Fruit fly (Drosophila melanogaster) whole organism, embryonic: Measurements from ENCODE around the gene CG6659.

ENCODE experiments used
- Aef1 ChIP-seq: fragments of 200-800 bp; sonication (Bioruptor generic); IDR thresholded peaks from 3 replicates; pipeline ENCODE4 v1.3.6; 2022; ENCODE audit warnings: missing biosample characterization, missing genetic modification characterization
- Antp ChIP-seq: fragments of 200-800 bp; sonication (Bioruptor generic); optimal IDR thresholded peaks from 3 replicates; lab custom pipeline; 2016; ENCODE audit warnings: missing biosample characterization, missing genetic modification characterization
- Bgb ChIP-seq: fragments of 200-800 bp; sonication (Bioruptor generic); IDR thresholded peaks from 2 replicates; pipeline ENCODE4 v1.3.6; 2022; ENCODE audit warnings: missing biosample characterization, missing genetic modification characterization; ENCODE audit not compliant: partially characterized antibody
- CG10431 ChIP-seq: fragments of 200-800 bp; sonication (Bioruptor generic); optimal IDR thresholded peaks from 3 replicates; lab custom pipeline; 2018; ENCODE audit warnings: missing biosample characterization, mild to moderate bottlenecking, missing genetic modification characterization
- CG11560 ChIP-seq: fragments of 200-800 bp; sonication (Bioruptor generic); IDR thresholded peaks from 3 replicates; pipeline ENCODE4 v1.3.6; 2022; ENCODE audit warnings: missing biosample characterization, missing genetic modification characterization
- CG14441 ChIP-seq: fragments of 200-800 bp; sonication (Bioruptor generic); IDR thresholded peaks from 2 replicates; pipeline ENCODE4 v1.3.6; 2022; ENCODE audit warnings: missing biosample characterization, missing genetic modification characterization
- CG16815 ChIP-seq: fragments of 200-800 bp; sonication (Bioruptor generic); optimal IDR thresholded peaks from 3 replicates; lab custom pipeline; 2017; ENCODE audit warnings: missing biosample characterization, mild to moderate bottlenecking, missing genetic modification characterization
- CG17328 ChIP-seq: fragments of 200-800 bp; sonication (Bioruptor generic); IDR thresholded peaks from 2 replicates; pipeline ENCODE4 v1.3.6; 2022; ENCODE audit warnings: missing biosample characterization, missing genetic modification characterization
- CG1832 ChIP-seq: fragments of 200-800 bp; sonication (Bioruptor generic); optimal IDR thresholded peaks from 2 replicates; lab custom pipeline; 2017; ENCODE audit warnings: missing biosample characterization, mild to moderate bottlenecking, missing genetic modification characterization, inconsistent platforms
- CG2202 ChIP-seq: fragments of 200-800 bp; sonication (Bioruptor generic); optimal IDR thresholded peaks from 2 replicates; lab custom pipeline; 2018; ENCODE audit warnings: missing biosample characterization, mild to moderate bottlenecking, missing genetic modification characterization
- CG3163 ChIP-seq: fragments of 200-800 bp; sonication (Bioruptor generic); optimal IDR thresholded peaks from 3 replicates; lab custom pipeline; 2016; ENCODE audit warnings: missing biosample characterization, missing genetic modification characterization
- CG3407 ChIP-seq: fragments of 200-800 bp; sonication (Bioruptor generic); optimal IDR thresholded peaks from 2 replicates; lab custom pipeline; 2018; ENCODE audit warnings: missing biosample characterization, mild to moderate bottlenecking, missing genetic modification characterization
- CG42726 ChIP-seq: fragments of 200-800 bp; sonication (Bioruptor generic); IDR thresholded peaks from 2 replicates; pipeline ENCODE4 v1.3.6; 2022; ENCODE audit warnings: missing biosample characterization, missing genetic modification characterization; ENCODE audit not compliant: partially characterized antibody
- CG4617 ChIP-seq: fragments of 200-800 bp; sonication (Bioruptor generic); optimal IDR thresholded peaks from 3 replicates; lab custom pipeline; 2016; ENCODE audit warnings: missing biosample characterization, missing genetic modification characterization, borderline replicate concordance
- CG4820 ChIP-seq: fragments of 200-800 bp; sonication (Bioruptor generic); optimal IDR thresholded peaks from 3 replicates; lab custom pipeline; 2016; ENCODE audit warnings: missing biosample characterization, missing genetic modification characterization
- CG6272 ChIP-seq: fragments of 200-800 bp; sonication (Bioruptor generic); IDR thresholded peaks from 2 replicates; pipeline ENCODE4 v1.3.6; 2022; ENCODE audit warnings: missing biosample characterization, missing genetic modification characterization
- CG7839 ChIP-seq: fragments of 200-800 bp; sonication (Bioruptor generic); optimal IDR thresholded peaks from 3 replicates; lab custom pipeline; 2018; ENCODE audit warnings: missing biosample characterization, mild to moderate bottlenecking, missing genetic modification characterization, moderate library complexity
- CG8359 ChIP-seq: fragments of 200-800 bp; sonication (Bioruptor generic); optimal IDR thresholded peaks from 2 replicates; lab custom pipeline; 2017; ENCODE audit warnings: missing biosample characterization, mild to moderate bottlenecking, missing genetic modification characterization, borderline replicate concordance
- CG8765 ChIP-seq: fragments of 200-800 bp; sonication (Bioruptor generic); IDR thresholded peaks from 2 replicates; pipeline ENCODE4 v1.3.6; 2022; ENCODE audit warnings: missing biosample characterization, missing genetic modification characterization
- CG9727 ChIP-seq: fragments of 200-800 bp; sonication (Bioruptor generic); optimal IDR thresholded peaks from 3 replicates; lab custom pipeline; 2017; ENCODE audit warnings: missing biosample characterization, mild to moderate bottlenecking, missing genetic modification characterization
- D19B ChIP-seq: fragments of 200-800 bp; sonication (Bioruptor generic); optimal IDR thresholded peaks from 2 replicates; lab custom pipeline; 2017; ENCODE audit warnings: missing biosample characterization, mild to moderate bottlenecking, missing genetic modification characterization
- Ets65A ChIP-seq: fragments of 200-800 bp; sonication (Bioruptor generic); peaks from one replicate; lab custom pipeline; 2016; ENCODE audit warnings: missing biosample characterization, missing genetic modification characterization
- Ets97D ChIP-seq: fragments of 200-800 bp; sonication (Bioruptor generic); optimal IDR thresholded peaks from 3 replicates; lab custom pipeline; 2016; ENCODE audit warnings: missing biosample characterization, missing genetic modification characterization
- GATAe ChIP-seq: fragments of 200-800 bp; sonication (Bioruptor generic); conservative IDR thresholded peaks from 2 replicates; pipeline ENCODE4 v1.3.6; 2022; ENCODE audit warnings: missing biosample characterization, missing genetic modification characterization
- Lim3 ChIP-seq: fragments of 200-800 bp; sonication (Bioruptor generic); IDR thresholded peaks from 2 replicates; pipeline ENCODE4 v1.3.6; 2022; ENCODE audit warnings: missing biosample characterization, missing genetic modification characterization
- MBD-R2 ChIP-seq: fragments of 200-800 bp; sonication (Bioruptor generic); IDR thresholded peaks from 2 replicates; pipeline ENCODE4 v1.3.6; 2022; ENCODE audit warnings: missing biosample characterization, missing genetic modification characterization
- Myb ChIP-seq: fragments of 200-800 bp; sonication (Bioruptor generic); optimal IDR thresholded peaks from 2 replicates; lab custom pipeline; 2016; ENCODE audit warnings: missing biosample characterization, missing genetic modification characterization
- NC2α ChIP-seq: fragments of 200-800 bp; sonication (Bioruptor generic); optimal IDR thresholded peaks from 2 replicates; lab custom pipeline; 2016; ENCODE audit warnings: missing biosample characterization, missing genetic modification characterization
- NC2β ChIP-seq: fragments of 200-800 bp; sonication (Bioruptor generic); optimal IDR thresholded peaks from 2 replicates; lab custom pipeline; 2016; ENCODE audit warnings: missing biosample characterization, missing genetic modification characterization
- Optix ChIP-seq: fragments of 200-800 bp; sonication (Bioruptor generic); IDR thresholded peaks from 3 replicates; pipeline ENCODE4 v1.3.6; 2022; ENCODE audit warnings: missing biosample characterization, missing genetic modification characterization
- Pdp1 ChIP-seq, 2 experiments: fragments of 200-800 bp; sonication (Bioruptor generic); optimal IDR thresholded peaks; 3 replicates each; lab custom pipeline; 2016; ENCODE audit warnings: missing biosample characterization in 2 of 2, missing genetic modification characterization in 2 of 2, mild to moderate bottlenecking in 1 of 2, moderate library complexity in 1 of 2
- Poxn ChIP-seq: fragments of 200-800 bp; sonication (Bioruptor generic); IDR thresholded peaks from 2 replicates; pipeline ENCODE4 v1.3.6; 2022; ENCODE audit warnings: missing biosample characterization, missing genetic modification characterization
- Tbp ChIP-seq: fragments of >200 bp; optimal IDR thresholded peaks from 2 replicates; lab custom pipeline; 2018; ENCODE audit warnings: missing biosample characterization, missing genetic modification characterization
- YL-1 ChIP-seq: fragments of 200-800 bp; sonication (Bioruptor generic); optimal IDR thresholded peaks from 3 replicates; lab custom pipeline; 2017; ENCODE audit warnings: missing biosample characterization, mild to moderate bottlenecking, missing genetic modification characterization
- aop ChIP-seq: fragments of 200-800 bp; sonication (Bioruptor generic); IDR thresholded peaks from 2 replicates; pipeline ENCODE4 v1.3.6; 2022; ENCODE audit warnings: missing biosample characterization, missing genetic modification characterization
- cad ChIP-seq: fragments of >200 bp; optimal IDR thresholded peaks from 2 replicates; lab custom pipeline; 2017; ENCODE audit warnings: missing biosample characterization, missing genetic modification characterization
- crol ChIP-seq: fragments of 200-800 bp; sonication (Bioruptor generic); IDR thresholded peaks from 2 replicates; pipeline ENCODE4 v1.3.6; 2022; ENCODE audit warnings: missing biosample characterization, missing genetic modification characterization
- dmrt99B ChIP-seq: fragments of 200-800 bp; sonication (Bioruptor generic); optimal IDR thresholded peaks from 2 replicates; lab custom pipeline; 2018; ENCODE audit warnings: missing biosample characterization, mild to moderate bottlenecking, missing genetic modification characterization, moderate library complexity
- fd96Cb ChIP-seq: fragments of 200-800 bp; sonication (Bioruptor generic); optimal IDR thresholded peaks from 2 replicates; lab custom pipeline; 2018; ENCODE audit warnings: missing biosample characterization, mild to moderate bottlenecking, missing genetic modification characterization, moderate library complexity
- fru ChIP-seq: fragments of >200 bp; optimal IDR thresholded peaks from 2 replicates; lab custom pipeline; 2017
- ftz-f1 ChIP-seq: fragments of 200-800 bp; sonication (Bioruptor generic); optimal IDR thresholded peaks from 2 replicates; lab custom pipeline; 2016; ENCODE audit warnings: missing biosample characterization, missing genetic modification characterization
- gcm2 ChIP-seq: fragments of 200-800 bp; sonication (Bioruptor generic); optimal IDR thresholded peaks from 2 replicates; lab custom pipeline; 2016; ENCODE audit warnings: missing biosample characterization, missing genetic modification characterization
- lilli ChIP-seq: fragments of 200-800 bp; sonication (Bioruptor generic); optimal IDR thresholded peaks from 3 replicates; lab custom pipeline; 2016; ENCODE audit warnings: missing biosample characterization, missing genetic modification characterization
- pan ChIP-seq, 4 experiments: fragments of >200 bp in 3 of 4; fragments of 200-800 bp in 1 of 4; sonication (Bioruptor generic) in 1 of 4; optimal IDR thresholded peaks in 3 of 4; IDR thresholded peaks in 1 of 4; 2 replicates each; pipeline versions ENCODE4 v1.3.6 to Lab custom; 2017 to 2022; ENCODE audit warnings: missing biosample characterization in 2 of 4, missing genetic modification characterization in 2 of 4, mixed read lengths in 1 of 4
- pfk ChIP-seq: fragments of 200-800 bp; sonication (Bioruptor generic); optimal IDR thresholded peaks from 2 replicates; lab custom pipeline; 2018; ENCODE audit warnings: missing biosample characterization, mild to moderate bottlenecking, missing genetic modification characterization, moderate library complexity
- rib ChIP-seq: fragments of 200-800 bp; sonication (Bioruptor generic); IDR thresholded peaks from 2 replicates; pipeline ENCODE4 v1.3.6; 2022; ENCODE audit warnings: missing biosample characterization, missing genetic modification characterization
- sd ChIP-seq: fragments of 200-800 bp; sonication (Bioruptor generic); optimal IDR thresholded peaks from 3 replicates; lab custom pipeline; 2018; ENCODE audit warnings: missing biosample characterization, mild to moderate bottlenecking, missing genetic modification characterization, moderate library complexity
- sens-2 ChIP-seq: fragments of 200-800 bp; sonication (Bioruptor generic); IDR thresholded peaks from 2 replicates; pipeline ENCODE4 v1.3.6; 2022; ENCODE audit warnings: missing biosample characterization, missing genetic modification characterization
- seq ChIP-seq: fragments of 200-800 bp; sonication (Bioruptor generic); IDR thresholded peaks from 2 replicates; pipeline ENCODE4 v1.3.6; 2022; ENCODE audit warnings: missing biosample characterization, missing genetic modification characterization
- sim ChIP-seq: fragments of 200-800 bp; sonication (Bioruptor generic); IDR thresholded peaks from 2 replicates; pipeline ENCODE4 v1.3.6; 2022; ENCODE audit warnings: missing biosample characterization, missing genetic modification characterization
- trem ChIP-seq: fragments of 200-800 bp; optimal IDR thresholded peaks from 3 replicates; lab custom pipeline; 2019; ENCODE audit warnings: missing biosample characterization, mild to moderate bottlenecking, missing genetic modification characterization, moderate library complexity

Gene CG6659

DNA sequence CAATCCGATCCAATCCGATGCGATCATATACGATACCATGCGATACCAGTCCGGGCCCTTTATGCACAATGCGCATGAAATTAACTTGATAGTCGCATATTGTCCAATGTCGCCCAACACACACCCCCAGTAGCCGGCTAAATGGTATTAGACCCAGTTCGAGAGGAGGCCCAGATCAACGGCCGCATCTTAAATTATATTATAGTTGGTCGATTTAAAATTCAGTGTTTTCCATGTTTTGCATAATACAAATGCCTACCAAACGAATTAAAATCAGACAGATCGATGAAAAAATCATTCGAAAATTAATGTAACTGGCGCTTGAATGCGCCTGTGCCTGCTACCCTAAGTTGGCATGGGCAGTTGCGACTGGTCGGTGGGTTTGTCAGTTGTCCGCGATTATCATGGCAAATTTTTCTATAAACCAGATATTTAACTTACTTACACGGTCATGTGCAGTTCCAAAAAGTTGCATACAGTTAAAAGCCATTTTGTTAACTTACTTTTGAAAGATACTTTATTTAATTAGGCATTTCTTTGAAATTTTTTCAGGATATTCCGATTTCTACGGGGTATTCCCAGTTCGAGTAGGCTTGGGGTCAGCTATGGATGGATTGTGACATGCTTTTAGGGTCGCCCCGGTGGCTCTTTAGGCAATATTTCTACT is 12.9 kb upstream of the CG6659 start (continued):
- TF ChIP-seq Myb (GFP tag; lab: Kevin White, UChicago): no peak
- no peak for TF ChIP-seq CG8765 (GFP tag; lab: Robert Waterston, UW)
- TF ChIP-seq CG8359 (GFP tag; lab: Kevin White, UChicago): no peak
- no peak for TF ChIP-seq Tbp (GFP tag; lab: Kevin White, UChicago)
- TF ChIP-seq MBD-R2 (GFP tag; lab: Robert Waterston, UW): no peak
- no peak for TF ChIP-seq CG17328
- TF ChIP-seq crol (GFP tag; lab: Robert Waterston, UW): no peak
- no peak for TF ChIP-seq Ets97D (GFP tag; lab: Kevin White, UChicago)
- TF ChIP-seq CG3407 (GFP tag; lab: Kevin White, UChicago): no peak
- no peak for TF ChIP-seq CG4820 (GFP tag; lab: Kevin White, UChicago)
- no peak for TF ChIP-seq cad
- TF ChIP-seq CG42726 (GFP tag; lab: Robert Waterston, UW): no peak
- no peak for TF ChIP-seq NC2β (GFP tag; lab: Kevin White, UChicago)
- TF ChIP-seq CG6272: no peak
- TF ChIP-seq Aef1 (GFP tag; lab: Robert Waterston, UW): no peak
- no peak for TF ChIP-seq CG2202 (tag; lab: Kevin White, UChicago)
- TF ChIP-seq trem: no peak
- TF ChIP-seq CG9727: no peak
- TF ChIP-seq aop (GFP tag; lab: Robert Waterston, UW): no peak
- TF ChIP-seq ftz-f1 (GFP tag; lab: Kevin White, UChicago): no peak
- TF ChIP-seq Lim3 (GFP tag; lab: Robert Waterston, UW): no peak
- TF ChIP-seq Bgb: no peak
- TF ChIP-seq CG16815 (GFP tag; lab: Kevin White, UChicago): no peak
- no peak for TF ChIP-seq Poxn (GFP tag; lab: Robert Waterston, UW)
- TF ChIP-seq CG11560 (tag; lab: Robert Waterston, UW): no peak
- no peak for TF ChIP-seq CG3163 (GFP tag; lab: Kevin White, UChicago)
- 0 out of 2 replicates have a peak, but pooled peaks have one; percentile 19 for TF ChIP-seq seq (GFP tag; lab: Robert Waterston, UW)
- no peak for TF ChIP-seq YL-1
- TF ChIP-seq CG4617 (GFP tag; lab: Kevin White, UChicago): no peak
- no peak for TF ChIP-seq pfk (GFP tag; lab: Kevin White, UChicago)
- no peak for TF ChIP-seq CG1832 (GFP tag; lab: Kevin White, UChicago)
- TF ChIP-seq fd96Cb (tag; lab: Kevin White, UChicago): peak; percentile 19
- TF ChIP-seq CG14441 (GFP tag; lab: Robert Waterston, UW): no peak
- peak; percentile 40 for TF ChIP-seq D19B (GFP tag; lab: Kevin White, UChicago)
- no peak for TF ChIP-seq CG10431 (GFP tag; lab: Kevin White, UChicago)
- no peak for TF ChIP-seq sens-2 (GFP tag; lab: Robert Waterston, UW)
- peak; percentile 58 for TF ChIP-seq CG7839 (tag; lab: Kevin White, UChicago)
- TF ChIP-seq sd (tag; lab: Kevin White, UChicago): no peak
- no peak for TF ChIP-seq Optix
- no peak for TF ChIP-seq Antp (GFP tag; lab: Kevin White, UChicago)
- TF ChIP-seq Ets65A (GFP tag; lab: Kevin White, UChicago): no peak
- TF ChIP-seq lilli (GFP tag; lab: Kevin White, UChicago): no peak
- TF ChIP-seq dmrt99B: peak; percentile 68
- no peak for TF ChIP-seq pan (optimal IDR thresholded peaks at IDR 0.05; lab: Kevin White, UChicago)
- TF ChIP-seq pan (GFP tag; optimal IDR thresholded peaks at IDR 0.05 in 1 of 2, IDR thresholded peaks at IDR 0.05 in 1 of 2): no peak
- TF ChIP-seq NC2α: no peak
- 0 out of 2 replicates have a peak, but pooled peaks have one; percentile 21 for TF ChIP-seq sim (GFP tag; lab: Robert Waterston, UW)
- no peak for TF ChIP-seq fru
- no peak for TF ChIP-seq rib (GFP tag; lab: Robert Waterston, UW)
- TF ChIP-seq gcm2 (GFP tag; lab: Kevin White, UChicago): no peak
- TF ChIP-seq Pdp1 (GFP tag; optimal IDR thresholded peaks at IDR 0.05; lab: Kevin White, UChicago): no peak
- no peak for TF ChIP-seq GATAe
